Worm (Caenorhabditis elegans): Measurements from ENCODE around the gene K03H1.7.

K03H1.7 gene

ce11 chrIII:9912998-9913397, 34.2 kb upstream of the K03H1.7 start:
- TF ChIP-seq scrt-1 (GFP tag; IDR thresholded peaks at IDR 0.05) (no peak), hmg-4 (GFP tag; optimal IDR thresholded peaks at IDR 0.05) (no peak), aly-1 (tag; optimal IDR thresholded peaks at IDR 0.05) (no peak), pes-1 (GFP tag; IDR thresholded peaks at IDR 0.05) (no peak), tra-4 (tag; optimal IDR thresholded peaks at IDR 0.05) (no peak), B0310.2 (tag; optimal IDR thresholded peaks at IDR 0.05) (no peak), tbx-11 (GFP tag; IDR thresholded peaks at IDR 0.05) (no peak)

DNA sequence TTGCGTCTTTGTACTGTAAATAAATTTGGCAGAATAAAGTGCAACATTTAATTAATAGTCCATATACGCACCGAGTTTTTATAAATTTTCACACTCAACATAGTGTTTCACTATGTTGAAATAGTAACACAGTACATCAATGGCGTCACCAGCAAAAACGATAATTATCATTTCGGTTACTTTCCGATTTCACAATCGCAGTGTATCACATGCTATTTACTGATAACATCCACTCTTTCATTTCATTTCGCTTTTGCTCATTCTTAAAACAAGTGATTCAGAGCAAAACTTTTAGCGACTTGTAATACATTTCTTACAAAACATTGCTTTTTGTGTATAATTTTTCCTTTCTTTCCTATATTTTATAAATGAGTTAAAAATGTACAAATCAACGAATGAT, 33.5 kb upstream of the K03H1.7 start, which contains the start of gene cbp-3:
TSS of gene cbp-3 (plus strand) at position 272 of the 400 bp plus-strand sequence.
- TF ChIP-seq tbx-37 (GFP tag; conservative IDR thresholded peaks at IDR 0.05) (no peak), hnd-1 (tag; optimal IDR thresholded peaks at IDR 0.05) (no peak), tbx-11 (GFP tag; IDR thresholded peaks at IDR 0.05) (no peak), aly-1 (tag; optimal IDR thresholded peaks at IDR 0.05) (no peak), hmbx-1 (tag; optimal IDR thresholded peaks at IDR 0.05) (no peak), hmg-4 (GFP tag; optimal IDR thresholded peaks at IDR 0.05) (no peak), sea-1 (GFP tag; conservative IDR thresholded peaks at IDR 0.05) (no peak), scrt-1 (GFP tag; IDR thresholded peaks at IDR 0.05) (no peak), ama-1 (optimal IDR thresholded peaks at IDR 0.05) (no peak), ceh-13 (GFP tag; optimal IDR thresholded peaks at IDR 0.05) (no peak), flt-1 (GFP tag; IDR thresholded peaks at IDR 0.05) (no peak), pes-1 (GFP tag; IDR thresholded peaks at IDR 0.05) (no peak), F13C5.2 (tag; optimal IDR thresholded peaks at IDR 0.05) (no peak), ets-7 (tag; optimal IDR thresholded peaks at IDR 0.05) (no peak), tra-4 (tag; optimal IDR thresholded peaks at IDR 0.05) (no peak), ceh-36 (tag; optimal IDR thresholded peaks at IDR 0.05) (no peak)

DNA sequence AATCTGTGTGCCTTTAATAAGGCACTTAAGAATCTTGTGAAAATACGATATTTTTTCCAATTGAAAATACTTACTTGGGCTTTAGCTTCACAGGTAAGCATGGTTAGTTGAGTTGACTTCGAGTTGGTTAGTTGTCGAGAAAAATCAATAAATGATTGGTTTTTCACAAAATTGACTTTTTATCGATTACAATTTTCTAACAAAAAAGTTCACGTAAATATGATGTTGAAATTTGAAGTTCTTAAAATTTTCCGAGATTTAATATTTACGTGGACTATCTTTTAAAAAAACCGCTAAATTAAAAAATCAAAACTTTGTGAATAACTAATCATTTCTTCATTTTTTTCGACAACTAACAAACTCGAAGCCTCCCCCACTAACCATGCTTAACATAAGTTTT, 26.4 kb upstream of the K03H1.7 start, which contains the start of gene F40F12.3:
TSS of gene F40F12.3 (minus strand) at position 101 of the 400 bp plus-strand sequence.
- TF ChIP-seq ceh-13 (GFP tag; optimal IDR thresholded peaks at IDR 0.05) (no peak), scrt-1 (GFP tag; IDR thresholded peaks at IDR 0.05) (no peak), tra-4 (tag; optimal IDR thresholded peaks at IDR 0.05) (no peak), pes-1 (GFP tag; IDR thresholded peaks at IDR 0.05) (no peak), hmg-4 (GFP tag; optimal IDR thresholded peaks at IDR 0.05) (no peak), F13C5.2 (tag; optimal IDR thresholded peaks at IDR 0.05) (no peak), aly-1 (tag; optimal IDR thresholded peaks at IDR 0.05) (no peak), hnd-1 (tag; optimal IDR thresholded peaks at IDR 0.05) (no peak)

DNA sequence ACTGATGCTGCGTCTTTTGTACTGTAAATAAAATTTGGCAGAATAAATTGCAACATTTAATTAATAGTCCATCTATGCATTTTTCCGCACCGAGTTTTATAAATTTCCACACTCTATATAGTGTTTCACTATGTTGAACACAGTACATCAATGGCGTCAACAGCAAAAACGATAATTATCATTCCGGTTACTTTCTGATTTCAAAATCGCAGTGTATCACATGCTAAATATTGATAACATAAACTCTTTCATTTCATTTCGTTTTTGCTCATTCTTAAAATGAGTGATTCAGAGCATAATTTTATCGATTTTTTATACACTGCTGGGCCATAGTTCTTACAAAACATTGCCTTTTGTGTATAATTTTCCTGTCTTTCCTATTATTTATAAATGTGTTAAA, 24.9 kb upstream of the K03H1.7 start:
- TF ChIP-seq tbx-37 (GFP tag; conservative IDR thresholded peaks at IDR 0.05) (no peak), F13C5.2 (tag; optimal IDR thresholded peaks at IDR 0.05) (no peak), pes-1 (GFP tag; IDR thresholded peaks at IDR 0.05) (no peak), scrt-1 (GFP tag; IDR thresholded peaks at IDR 0.05) (no peak), tra-4 (tag; optimal IDR thresholded peaks at IDR 0.05) (no peak), flt-1 (GFP tag; IDR thresholded peaks at IDR 0.05) (no peak), sea-1 (GFP tag; conservative IDR thresholded peaks at IDR 0.05) (no peak), ceh-13 (GFP tag; optimal IDR thresholded peaks at IDR 0.05) (no peak)

DNA sequence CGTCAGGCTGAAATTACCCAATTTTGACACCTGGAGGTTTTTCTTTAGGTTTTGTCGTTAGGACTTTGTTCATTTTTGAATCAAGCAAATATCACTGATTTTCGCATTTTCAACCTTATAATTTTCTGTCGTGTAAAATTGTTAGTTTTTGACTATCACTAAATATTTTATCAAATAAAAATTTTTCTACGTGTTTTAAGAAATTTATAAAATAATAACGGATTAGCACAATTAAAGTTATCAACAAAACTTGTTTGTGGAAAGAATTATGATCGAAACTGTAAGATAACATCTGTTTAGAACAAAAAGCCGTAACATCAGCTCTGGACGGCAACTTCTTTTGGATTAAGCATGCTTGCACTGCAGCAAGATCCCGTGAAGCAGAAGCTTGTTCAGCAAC, 24.3 kb upstream of the K03H1.7 start, which contains the start of gene cbp-2:
TSS of gene cbp-2 (plus strand) at position 301 of the 400 bp plus-strand sequence.
- TF ChIP-seq hnd-1 (tag; optimal IDR thresholded peaks at IDR 0.05) (no peak), scrt-1 (GFP tag; IDR thresholded peaks at IDR 0.05) (no peak), ets-7 (tag; optimal IDR thresholded peaks at IDR 0.05) (no peak), tra-4 (tag; optimal IDR thresholded peaks at IDR 0.05) (no peak), ceh-13 (GFP tag; optimal IDR thresholded peaks at IDR 0.05) (no peak), B0310.2 (tag; optimal IDR thresholded peaks at IDR 0.05) (no peak), hmbx-1 (tag; optimal IDR thresholded peaks at IDR 0.05) (no peak), pes-1 (GFP tag; IDR thresholded peaks at IDR 0.05) (no peak), sea-1 (GFP tag; conservative IDR thresholded peaks at IDR 0.05) (no peak), tbx-37 (GFP tag; conservative IDR thresholded peaks at IDR 0.05) (no peak), tbx-11 (GFP tag; IDR thresholded peaks at IDR 0.05) (no peak), F13C5.2 (tag; optimal IDR thresholded peaks at IDR 0.05) (no peak), ama-1 (optimal IDR thresholded peaks at IDR 0.05) (no peak), ceh-36 (tag; optimal IDR thresholded peaks at IDR 0.05) (no peak), flt-1 (GFP tag; IDR thresholded peaks at IDR 0.05) (no peak)

ce11 chrIII:9926650-9927049, 20.6 kb upstream of the K03H1.7 start, which contains the start of gene ttr-3:
ttr-3 (minus strand) TSS chrIII:9926750.
- TF ChIP-seq hmg-4 (GFP tag; optimal IDR thresholded peaks at IDR 0.05) (no peak), F13C5.2 (tag; optimal IDR thresholded peaks at IDR 0.05) (no peak), flt-1 (GFP tag; IDR thresholded peaks at IDR 0.05) (no peak), ceh-13 (GFP tag; optimal IDR thresholded peaks at IDR 0.05) (no peak), ceh-36 (tag; optimal IDR thresholded peaks at IDR 0.05) (no peak), pes-1 (GFP tag; IDR thresholded peaks at IDR 0.05) (no peak), ama-1 (optimal IDR thresholded peaks at IDR 0.05) (no peak), scrt-1 (GFP tag; IDR thresholded peaks at IDR 0.05) (no peak), tbx-37 (GFP tag; conservative IDR thresholded peaks at IDR 0.05) (no peak), hnd-1 (tag; optimal IDR thresholded peaks at IDR 0.05) (no peak), tbx-11 (GFP tag; IDR thresholded peaks at IDR 0.05) (no peak), tra-4 (tag; optimal IDR thresholded peaks at IDR 0.05) (no peak), B0310.2 (tag; optimal IDR thresholded peaks at IDR 0.05) (no peak), ets-7 (tag; optimal IDR thresholded peaks at IDR 0.05) (no peak), hmbx-1 (tag; optimal IDR thresholded peaks at IDR 0.05) (no peak), aly-1 (tag; optimal IDR thresholded peaks at IDR 0.05) (no peak), sea-1 (GFP tag; conservative IDR thresholded peaks at IDR 0.05) (no peak)

DNA sequence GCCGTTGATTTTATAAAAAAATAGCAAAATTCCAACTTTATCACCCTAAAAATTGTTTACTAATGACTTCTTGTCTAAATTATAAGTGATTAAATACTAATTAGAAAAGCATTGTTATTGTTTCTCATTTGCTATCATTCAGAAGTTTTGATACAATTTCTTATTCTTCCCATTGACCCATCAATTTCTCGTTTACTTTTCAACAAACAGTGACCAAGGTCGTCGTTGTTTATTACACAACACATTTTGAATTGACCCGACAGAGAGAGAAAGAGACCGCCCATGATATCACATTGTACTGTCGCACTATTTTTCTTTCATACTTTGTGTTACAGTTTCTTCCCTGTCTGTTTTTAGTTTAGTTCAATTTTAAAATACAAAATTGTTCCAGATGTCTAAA, 19.8 kb upstream of the K03H1.7 start, which contains the start of gene ttr-2:
TSS of gene ttr-2 (plus strand) at position 392 of the 400 bp plus-strand sequence.
- TF ChIP-seq sea-1 (GFP tag; conservative IDR thresholded peaks at IDR 0.05) (no peak), scrt-1 (GFP tag; IDR thresholded peaks at IDR 0.05) (no peak)

DNA sequence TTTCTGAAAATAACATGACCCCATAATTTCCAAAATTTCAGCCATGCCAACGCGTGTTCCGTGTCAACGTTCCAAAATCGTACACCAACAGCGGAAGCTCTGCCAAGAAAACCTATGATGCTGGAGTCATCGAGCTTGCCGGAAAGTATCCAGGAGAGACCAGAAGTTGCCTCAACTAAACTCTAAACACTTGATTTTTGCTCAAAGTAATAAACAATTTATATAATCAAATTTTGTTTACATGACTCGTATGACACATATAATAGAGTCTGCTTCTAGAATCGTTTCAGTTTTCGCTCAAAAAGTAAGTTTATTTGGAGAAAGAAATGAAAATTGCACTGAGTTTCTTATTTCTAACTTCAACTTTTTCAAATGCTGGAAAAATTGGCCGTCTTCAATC, 18.4 kb upstream of the K03H1.7 start, which contains the start of gene ttr-1:
TSS of gene ttr-1 (plus strand) at position 301 of the 400 bp plus-strand sequence.
- no peak for TF ChIP-seq hmg-4 (GFP tag; optimal IDR thresholded peaks at IDR 0.05)
- no peak for TF ChIP-seq F13C5.2 (tag; optimal IDR thresholded peaks at IDR 0.05)
- no peak for TF ChIP-seq ceh-36 (tag; optimal IDR thresholded peaks at IDR 0.05)
- no peak for TF ChIP-seq B0310.2 (tag; optimal IDR thresholded peaks at IDR 0.05)
- no peak for TF ChIP-seq tbx-37 (GFP tag; conservative IDR thresholded peaks at IDR 0.05)
- no peak for TF ChIP-seq sea-1 (GFP tag; conservative IDR thresholded peaks at IDR 0.05)
- no peak for TF ChIP-seq hmbx-1 (tag; optimal IDR thresholded peaks at IDR 0.05)
- no peak for TF ChIP-seq ama-1 (optimal IDR thresholded peaks at IDR 0.05)
- TF ChIP-seq pes-1 (GFP tag; IDR thresholded peaks at IDR 0.05): no peak
- no peak for TF ChIP-seq tbx-11 (GFP tag; IDR thresholded peaks at IDR 0.05)
- no peak for TF ChIP-seq flt-1 (GFP tag; IDR thresholded peaks at IDR 0.05)
- no peak for TF ChIP-seq ets-7 (tag; optimal IDR thresholded peaks at IDR 0.05)
- no peak for TF ChIP-seq aly-1 (tag; optimal IDR thresholded peaks at IDR 0.05)
- no peak for TF ChIP-seq hnd-1 (tag; optimal IDR thresholded peaks at IDR 0.05)
- TF ChIP-seq tra-4 (tag; optimal IDR thresholded peaks at IDR 0.05): no peak
